Worm (Caenorhabditis elegans): ENCODE measurements around the gene tra-1.
"Not testable (repeated sequence)": the region's sequence is repeated elsewhere in the genome, so short reads cannot be mapped to it uniquely, and the experiment has no call there.

The tra-1 gene

ce11 chrIII:11234742-11235141, 39.7 kb upstream of the tra-1 start, which contains the start of gene Y47D3A.34:
Gene Y47D3A.34 (minus strand): TSS chrIII:11234861.
- TF ChIP-seq tra-4 (tag; optimal IDR thresholded peaks at IDR 0.05) (no peak), ets-7 (tag; optimal IDR thresholded peaks at IDR 0.05) (no peak), hmg-4 (GFP tag; optimal IDR thresholded peaks at IDR 0.05) (no peak), B0310.2 (tag; optimal IDR thresholded peaks at IDR 0.05) (no peak), hmbx-1 (tag; optimal IDR thresholded peaks at IDR 0.05) (no peak), flt-1 (GFP tag; IDR thresholded peaks at IDR 0.05) (no peak)

- TF ChIP-seq ama-1 (optimal IDR thresholded peaks at IDR 0.05) = no peak
- TF ChIP-seq ceh-13 (GFP tag; optimal IDR thresholded peaks at IDR 0.05) = no peak
- TF ChIP-seq flt-1 (GFP tag; IDR thresholded peaks at IDR 0.05) = no peak
- TF ChIP-seq hnd-1 (tag; optimal IDR thresholded peaks at IDR 0.05) = no peak
- TF ChIP-seq tra-4 (tag; optimal IDR thresholded peaks at IDR 0.05) = no peak
- TF ChIP-seq scrt-1 (GFP tag; IDR thresholded peaks at IDR 0.05) = no peak
- TF ChIP-seq ceh-36 (tag; optimal IDR thresholded peaks at IDR 0.05) = no peak
- no peak for TF ChIP-seq aly-1 (tag; optimal IDR thresholded peaks at IDR 0.05)
Measured at ce11 chrIII:11231969-11232368, 37.0 kb upstream of the tra-1 start, which contains the start of gene elo-8. Gene elo-8 (minus strand): TSS chrIII:11232069.

ce11 chrIII:11231408-11231807, 36.4 kb upstream of the tra-1 start:
- TF ChIP-seq ets-7 (tag; optimal IDR thresholded peaks at IDR 0.05) (no peak), flt-1 (GFP tag; IDR thresholded peaks at IDR 0.05) (no peak), ceh-36 (tag; optimal IDR thresholded peaks at IDR 0.05) (no peak), tbx-37 (GFP tag; conservative IDR thresholded peaks at IDR 0.05) (no peak), pes-1 (GFP tag; IDR thresholded peaks at IDR 0.05) (no peak), sea-1 (GFP tag; conservative IDR thresholded peaks at IDR 0.05) (no peak), hnd-1 (tag; optimal IDR thresholded peaks at IDR 0.05) (no peak), F13C5.2 (tag; optimal IDR thresholded peaks at IDR 0.05) (no peak), aly-1 (tag; optimal IDR thresholded peaks at IDR 0.05) (no peak), ama-1 (optimal IDR thresholded peaks at IDR 0.05) (no peak), tbx-11 (GFP tag; IDR thresholded peaks at IDR 0.05) (no peak)

ce11 chrIII:11230581-11230980, 35.6 kb upstream of the tra-1 start:
- TF ChIP-seq ama-1 (optimal IDR thresholded peaks at IDR 0.05) (no peak), ceh-13 (GFP tag; optimal IDR thresholded peaks at IDR 0.05) (no peak), hmg-4 (GFP tag; optimal IDR thresholded peaks at IDR 0.05) (no peak), ceh-36 (tag; optimal IDR thresholded peaks at IDR 0.05) (no peak), B0310.2 (tag; optimal IDR thresholded peaks at IDR 0.05) (no peak), pes-1 (GFP tag; IDR thresholded peaks at IDR 0.05) (no peak)

ce11 chrIII:11227025-11227424, 32.0 kb upstream of the tra-1 start, which contains the start of gene tbx-37:
Gene tbx-37 (minus strand): TSS chrIII:11227125.
- TF ChIP-seq hmbx-1 (tag; optimal IDR thresholded peaks at IDR 0.05) (no peak), F13C5.2 (tag; optimal IDR thresholded peaks at IDR 0.05) (no peak), flt-1 (GFP tag; IDR thresholded peaks at IDR 0.05) (no peak), tbx-11 (GFP tag; IDR thresholded peaks at IDR 0.05) (no peak), tra-4 (tag; optimal IDR thresholded peaks at IDR 0.05) (no peak), ets-7 (tag; optimal IDR thresholded peaks at IDR 0.05) (no peak), hnd-1 (tag; optimal IDR thresholded peaks at IDR 0.05) (no peak), ceh-13 (GFP tag; optimal IDR thresholded peaks at IDR 0.05) (no peak), B0310.2 (tag; optimal IDR thresholded peaks at IDR 0.05) (no peak), tbx-37 (GFP tag; conservative IDR thresholded peaks at IDR 0.05) (no peak), sea-1 (GFP tag; conservative IDR thresholded peaks at IDR 0.05) (no peak), ceh-36 (tag; optimal IDR thresholded peaks at IDR 0.05) (no peak), aly-1 (tag; optimal IDR thresholded peaks at IDR 0.05) (no peak), scrt-1 (GFP tag; IDR thresholded peaks at IDR 0.05) (no peak), ama-1 (optimal IDR thresholded peaks at IDR 0.05) (no peak)

ce11 chrIII:11224006-11224405, 29.0 kb upstream of the tra-1 start, which contains the start of gene Y47D3A.13:
Gene Y47D3A.13 (minus strand): TSS chrIII:11224106.
- not testable (repeated sequence) for TF ChIP-seq F13C5.2 (tag; optimal IDR thresholded peaks at IDR 0.05); pes-1 (GFP tag; IDR thresholded peaks at IDR 0.05); tbx-11 (GFP tag; IDR thresholded peaks at IDR 0.05)

ce11 chrIII:11221583-11222191, 26.7 kb upstream of the tra-1 start:
- no peak for TF ChIP-seq sea-1 (GFP tag; conservative IDR thresholded peaks at IDR 0.05)
- no peak for TF ChIP-seq B0310.2 (tag; optimal IDR thresholded peaks at IDR 0.05)
- no peak for TF ChIP-seq ceh-13 (GFP tag; optimal IDR thresholded peaks at IDR 0.05)
- no peak for TF ChIP-seq scrt-1 (GFP tag; IDR thresholded peaks at IDR 0.05)

- TF ChIP-seq hmg-4 (GFP tag; optimal IDR thresholded peaks at IDR 0.05) = no peak
- no peak for TF ChIP-seq tbx-11 (GFP tag; IDR thresholded peaks at IDR 0.05)
- no peak for TF ChIP-seq ama-1 (optimal IDR thresholded peaks at IDR 0.05)
- TF ChIP-seq tbx-37 (GFP tag; conservative IDR thresholded peaks at IDR 0.05) = no peak
- TF ChIP-seq ceh-13 (GFP tag; optimal IDR thresholded peaks at IDR 0.05) = no peak
- TF ChIP-seq hnd-1 (tag; optimal IDR thresholded peaks at IDR 0.05) = no peak
- TF ChIP-seq hmbx-1 (tag; optimal IDR thresholded peaks at IDR 0.05) = no peak
- TF ChIP-seq tra-4 (tag; optimal IDR thresholded peaks at IDR 0.05) = no peak
- no peak for TF ChIP-seq sea-1 (GFP tag; conservative IDR thresholded peaks at IDR 0.05)
- no peak for TF ChIP-seq scrt-1 (GFP tag; IDR thresholded peaks at IDR 0.05)
- no peak for TF ChIP-seq B0310.2 (tag; optimal IDR thresholded peaks at IDR 0.05)
- no peak for TF ChIP-seq pes-1 (GFP tag; IDR thresholded peaks at IDR 0.05)
- TF ChIP-seq aly-1 (tag; optimal IDR thresholded peaks at IDR 0.05) = no peak
- TF ChIP-seq ets-7 (tag; optimal IDR thresholded peaks at IDR 0.05) = no peak
Measured at ce11 chrIII:11218150-11218841, 23.3 kb upstream of the tra-1 start, which contains the start of the genes tbx-34 and wht-8. Gene tbx-34 (minus strand): TSS chrIII:11218250. Gene wht-8 (plus strand): TSS chrIII:11218791.

Measured in whole organism, early embryonic.